Fruit fly (Drosophila melanogaster) whole organism, embryonic: ENCODE measurements around the gene Chrac-14.

Experiments
- corto ChIP-seq: fragments of 200-800 bp; sonication (Bioruptor generic); optimal IDR thresholded peaks from 2 replicates; lab custom pipeline; 2016; ENCODE audit warnings: missing biosample characterization, mild to moderate bottlenecking, missing genetic modification characterization, moderate library complexity
- danr ChIP-seq: fragments of 200-800 bp; sonication (Bioruptor generic); IDR thresholded peaks from 2 replicates; pipeline ENCODE4 v1.3.6; 2022; ENCODE audit warnings: missing biosample characterization, missing genetic modification characterization
- p53 ChIP-seq: fragments of 200-800 bp; sonication (Bioruptor generic); optimal IDR thresholded peaks from 2 replicates; lab custom pipeline; 2016; ENCODE audit warnings: missing biosample characterization, missing genetic modification characterization
- phol ChIP-seq: fragments of 200-800 bp; sonication (Bioruptor generic); optimal IDR thresholded peaks from 3 replicates; lab custom pipeline; 2018; ENCODE audit warnings: missing biosample characterization, mild to moderate bottlenecking, missing genetic modification characterization, moderate library complexity
- sima ChIP-seq: fragments of 200-800 bp; sonication (Bioruptor generic); optimal IDR thresholded peaks from 2 replicates; lab custom pipeline; 2016; ENCODE audit warnings: missing biosample characterization, missing genetic modification characterization

- no peak for TF ChIP-seq danr
- TF ChIP-seq phol (tag; lab: Kevin White, UChicago): no peak
- TF ChIP-seq p53: no peak
- TF ChIP-seq corto (GFP tag; lab: Kevin White, UChicago): no peak
- no peak for TF ChIP-seq sima (GFP tag; lab: Kevin White, UChicago)
Observed at dm6 chr2L:8394180-8394579, 43.0 kb upstream of the Chrac-14 start, which contains the start of gene lectin-29Ca.
